Worm (Caenorhabditis elegans) whole organism, late embryonic: ENCODE results near the gene pak-2.

Experiments used
- C08G9.2 ChIP-seq: sonication (generic microtip); optimal IDR thresholded peaks from 2 replicates; lab custom pipeline; 2016; ENCODE audit warnings: mild to moderate bottlenecking, missing genetic modification characterization, moderate library complexity, missing compliant biosample characterization
- C38D4.7 ChIP-seq: fragments of 200-800 bp; sonication (Bioruptor generic); optimal IDR thresholded peaks from 2 replicates; lab custom pipeline; 2018; ENCODE audit warnings: mild to moderate bottlenecking, missing genetic modification characterization, moderate library complexity, missing compliant biosample characterization
- K09A11.1 ChIP-seq: sonication (generic microtip); optimal IDR thresholded peaks from 2 replicates; lab custom pipeline; 2017; ENCODE audit warnings: antibody characterized with exemption, mild to moderate bottlenecking, missing genetic modification characterization, missing compliant biosample characterization; ENCODE audit not compliant: insufficient read depth
- T23F11.4 ChIP-seq: fragments of 200-800 bp; sonication (Bioruptor generic); optimal IDR thresholded peaks from 2 replicates; lab custom pipeline; 2018; ENCODE audit warnings: mild to moderate bottlenecking, missing genetic modification characterization, missing compliant biosample characterization
- Y22D7AL.16 ChIP-seq: sonication (generic microtip); optimal IDR thresholded peaks from 2 replicates; lab custom pipeline; 2016; ENCODE audit warnings: missing genetic modification characterization, missing compliant biosample characterization
- ama-1 ChIP-seq: fragments of 150-350 bp; optimal IDR thresholded peaks from 2 replicates; lab custom pipeline; 2014
- ceh-19 ChIP-seq: fragments of 200-800 bp; sonication (Bioruptor generic); optimal IDR thresholded peaks from 2 replicates; lab custom pipeline; 2018; ENCODE audit warnings: mild to moderate bottlenecking, missing genetic modification characterization, missing compliant biosample characterization
- ceh-2 ChIP-seq: sonication (generic microtip); optimal IDR thresholded peaks from 2 replicates; lab custom pipeline; 2016; ENCODE audit warnings: missing genotype, missing genetic modification characterization, missing compliant biosample characterization
- ceh-22 ChIP-seq: sonication (generic microtip); optimal IDR thresholded peaks from 2 replicates; lab custom pipeline; 2017; ENCODE audit warnings: missing biosample characterization, missing genetic modification characterization
- ceh-30 ChIP-seq: fragments of 150-350 bp; optimal IDR thresholded peaks from 2 replicates; lab custom pipeline; 2014; ENCODE audit warnings: missing biosample characterization, missing genetic modification characterization
- ceh-31 ChIP-seq: sonication (generic microtip); optimal IDR thresholded peaks from 2 replicates; lab custom pipeline; 2016; ENCODE audit warnings: missing genetic modification characterization, missing compliant biosample characterization
- ceh-34 ChIP-seq: sonication (generic microtip); optimal IDR thresholded peaks from 2 replicates; lab custom pipeline; 2016; ENCODE audit warnings: mild to moderate bottlenecking, missing genetic modification characterization, missing compliant biosample characterization
- ceh-6 ChIP-seq: fragments of 200-800 bp; sonication (Bioruptor generic); optimal IDR thresholded peaks from 2 replicates; lab custom pipeline; 2018; ENCODE audit warnings: mild to moderate bottlenecking, missing genetic modification characterization, missing compliant biosample characterization
- ceh-9 ChIP-seq: sonication (generic microtip); optimal IDR thresholded peaks from 2 replicates; lab custom pipeline; 2016; ENCODE audit warnings: mild to moderate bottlenecking, missing genetic modification characterization, inconsistent platforms, missing compliant biosample characterization
- che-1 ChIP-seq: sonication (generic microtip); optimal IDR thresholded peaks from 2 replicates; lab custom pipeline; 2016; ENCODE audit warnings: mild to moderate bottlenecking, missing genetic modification characterization, missing compliant biosample characterization
- dmd-4 ChIP-seq: sonication (generic microtip); optimal IDR thresholded peaks from 2 replicates; lab custom pipeline; 2016; ENCODE audit warnings: borderline replicate concordance, missing genetic modification characterization, missing compliant biosample characterization
- elt-2 ChIP-seq: sonication (generic microtip); optimal IDR thresholded peaks from 2 replicates; lab custom pipeline; 2016; ENCODE audit warnings: missing genetic modification reagents, missing genetic modification characterization, missing compliant biosample characterization
- ets-4 ChIP-seq: sonication (generic microtip); optimal IDR thresholded peaks from 2 replicates; lab custom pipeline; 2016; ENCODE audit warnings: missing genetic modification characterization, missing compliant biosample characterization
- fax-1 ChIP-seq: sonication (generic microtip); optimal IDR thresholded peaks from 2 replicates; lab custom pipeline; 2016; ENCODE audit warnings: missing genotype, missing genetic modification characterization, missing compliant biosample characterization
- fkh-10 ChIP-seq: fragments of 150-350 bp; optimal IDR thresholded peaks from 2 replicates; lab custom pipeline; 2014; ENCODE audit warnings: missing biosample characterization, missing genetic modification reagents, missing genetic modification characterization
- fkh-6 ChIP-seq: sonication (generic microtip); optimal IDR thresholded peaks from 2 replicates; lab custom pipeline; 2016; ENCODE audit warnings: missing genetic modification characterization, missing compliant biosample characterization
- gmeb-2 ChIP-seq: sonication (generic microtip); optimal IDR thresholded peaks from 2 replicates; lab custom pipeline; 2016; ENCODE audit warnings: missing genetic modification characterization, inconsistent platforms, missing compliant biosample characterization
- hlh-13 ChIP-seq: fragments of 200-800 bp; sonication (Bioruptor generic); optimal IDR thresholded peaks from 2 replicates; lab custom pipeline; 2018; ENCODE audit warnings: mild to moderate bottlenecking, missing genetic modification characterization, missing compliant biosample characterization
- hlh-6 ChIP-seq: sonication (generic microtip); optimal IDR thresholded peaks from 2 replicates; lab custom pipeline; 2016; ENCODE audit warnings: missing genotype, missing genetic modification characterization, missing compliant biosample characterization
- lim-6 ChIP-seq: sonication (generic microtip); optimal IDR thresholded peaks from 2 replicates; lab custom pipeline; 2016; ENCODE audit warnings: missing genetic modification characterization, missing compliant biosample characterization
- nhr-11 ChIP-seq: fragments of 150-350 bp; optimal IDR thresholded peaks from 2 replicates; lab custom pipeline; 2014; ENCODE audit warnings: missing biosample characterization, missing genetic modification characterization
- npax-4 ChIP-seq: sonication (generic microtip); optimal IDR thresholded peaks from 2 replicates; lab custom pipeline; 2016; ENCODE audit warnings: missing genetic modification characterization, missing compliant biosample characterization
- pag-3 ChIP-seq: sonication (generic microtip); optimal IDR thresholded peaks from 2 replicates; lab custom pipeline; 2016; ENCODE audit warnings: missing compliant biosample characterization, missing genetic modification characterization, borderline replicate concordance
- pat-9 ChIP-seq: fragments of 200-800 bp; sonication (Bioruptor generic); optimal IDR thresholded peaks from 2 replicates; lab custom pipeline; 2018; ENCODE audit warnings: mild to moderate bottlenecking, missing genetic modification characterization, moderate library complexity, missing compliant biosample characterization
- pha-4 ChIP-seq: fragments of 150-350 bp; optimal IDR thresholded peaks from 2 replicates; lab custom pipeline; 2018; ENCODE audit warnings: missing biosample characterization, missing genetic modification reagents, missing genetic modification characterization
- pros-1 ChIP-seq: fragments of 150-350 bp; optimal IDR thresholded peaks from 2 replicates; lab custom pipeline; 2014; ENCODE audit warnings: missing biosample characterization, missing genetic modification reagents, missing genetic modification characterization
- ref-2 ChIP-seq: sonication (generic microtip); optimal IDR thresholded peaks from 2 replicates; lab custom pipeline; 2016; ENCODE audit warnings: missing genetic modification characterization, missing compliant biosample characterization
- sdc-2 ChIP-seq: sonication (generic microtip); optimal IDR thresholded peaks from 2 replicates; lab custom pipeline; 2016; ENCODE audit warnings: missing genotype, missing genetic modification characterization, missing compliant biosample characterization
- sox-2 ChIP-seq: fragments of 200-800 bp; sonication (Bioruptor generic); IDR thresholded peaks from 2 replicates; pipeline ENCODE4 v1.3.6; 2022; ENCODE audit warnings: missing genetic modification reagents, missing genetic modification characterization, missing compliant biosample characterization
- sox-4 ChIP-seq: sonication (generic microtip); optimal IDR thresholded peaks from 2 replicates; lab custom pipeline; 2017; ENCODE audit warnings: mild to moderate bottlenecking, missing genetic modification characterization, inconsistent platforms, missing compliant biosample characterization
- syd-9 ChIP-seq: sonication (generic microtip); optimal IDR thresholded peaks from 2 replicates; lab custom pipeline; 2016; ENCODE audit warnings: mild to moderate bottlenecking, missing genetic modification characterization, moderate library complexity, missing compliant biosample characterization
- tbx-2 ChIP-seq: sonication (generic microtip); optimal IDR thresholded peaks from 2 replicates; lab custom pipeline; 2016; ENCODE audit warnings: missing genetic modification characterization, missing compliant biosample characterization
- tbx-7 ChIP-seq: sonication (generic microtip); optimal IDR thresholded peaks from 2 replicates; lab custom pipeline; 2016; ENCODE audit warnings: missing genotype, missing genetic modification characterization, missing compliant biosample characterization
- ttx-3 ChIP-seq: sonication (generic microtip); optimal IDR thresholded peaks from 2 replicates; lab custom pipeline; 2016; ENCODE audit warnings: missing genetic modification reagents, missing genetic modification characterization, missing compliant biosample characterization
- unc-3 ChIP-seq, 2 experiments: fragments of 200-800 bp in 1 of 2; sonication (Bioruptor generic) in 1 of 2; sonication (generic microtip) in 1 of 2; conservative IDR thresholded peaks in 1 of 2; optimal IDR thresholded peaks in 1 of 2; 2 replicates each; pipeline versions ENCODE4 v1.3.6 to Lab custom; 2016 to 2022; ENCODE audit warnings: missing compliant biosample characterization in 2 of 2, missing genetic modification characterization in 2 of 2, missing genetic modification reagents in 1 of 2
- unc-42 ChIP-seq: sonication (generic microtip); optimal IDR thresholded peaks from 2 replicates; lab custom pipeline; 2016; ENCODE audit warnings: missing genotype, missing genetic modification characterization, missing compliant biosample characterization
- unc-86 ChIP-seq: sonication (generic microtip); optimal IDR thresholded peaks from 2 replicates; lab custom pipeline; 2016; ENCODE audit warnings: missing genetic modification characterization, missing compliant biosample characterization
- zip-5 ChIP-seq: sonication (generic microtip); optimal IDR thresholded peaks from 2 replicates; lab custom pipeline; 2016; ENCODE audit warnings: missing genetic modification characterization, missing compliant biosample characterization
- ztf-16 ChIP-seq: sonication (generic microtip); optimal IDR thresholded peaks from 2 replicates; lab custom pipeline; 2017; ENCODE audit warnings: missing genetic modification characterization, missing compliant biosample characterization

pak-2 gene

DNA sequence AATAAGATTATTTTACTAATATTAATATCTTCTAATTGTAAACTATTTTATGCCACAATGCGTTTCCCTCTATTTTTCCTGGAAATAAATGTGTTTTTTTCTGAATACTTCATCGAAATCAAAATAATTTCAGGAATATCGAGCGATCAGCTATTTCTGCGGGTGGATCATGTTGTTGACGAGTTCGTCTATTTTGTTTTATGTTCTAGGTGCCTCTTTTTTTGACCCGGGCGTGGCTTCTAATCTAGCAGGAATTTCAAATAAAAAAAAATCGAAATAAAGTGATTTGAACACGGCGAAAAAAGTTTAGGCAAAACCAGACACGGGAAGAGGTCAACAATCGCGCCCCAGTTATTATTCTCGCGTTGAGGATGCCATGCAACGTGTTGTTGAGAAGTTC is 12.7 kb upstream of the pak-2 start, which contains the start of gene T04C12.33:
T04C12.33 (plus strand) TSS at position 301 of the 400 bp plus-strand sequence.
- TF ChIP-seq ceh-9 (tag; lab: Kevin White, UChicago) (no peak), dmd-4 (tag; lab: Kevin White, UChicago) (no peak), sox-4 (no peak), sox-2 (GFP tag; lab: Robert Waterston, UW) (no peak), fkh-10 (GFP tag; lab: Kevin White, UChicago) (no peak), unc-3 (GFP tag; conservative IDR thresholded peaks at IDR 0.05; lab: Robert Waterston, UW) (no peak), unc-3 (tag; optimal IDR thresholded peaks at IDR 0.05; lab: Kevin White, UChicago) (no peak), pat-9 (tag; lab: Kevin White, UChicago) (no peak), ama-1 (lab: Kevin White, UChicago) (no peak), C38D4.7 (GFP tag; lab: Kevin White, UChicago) (no peak)

DNA sequence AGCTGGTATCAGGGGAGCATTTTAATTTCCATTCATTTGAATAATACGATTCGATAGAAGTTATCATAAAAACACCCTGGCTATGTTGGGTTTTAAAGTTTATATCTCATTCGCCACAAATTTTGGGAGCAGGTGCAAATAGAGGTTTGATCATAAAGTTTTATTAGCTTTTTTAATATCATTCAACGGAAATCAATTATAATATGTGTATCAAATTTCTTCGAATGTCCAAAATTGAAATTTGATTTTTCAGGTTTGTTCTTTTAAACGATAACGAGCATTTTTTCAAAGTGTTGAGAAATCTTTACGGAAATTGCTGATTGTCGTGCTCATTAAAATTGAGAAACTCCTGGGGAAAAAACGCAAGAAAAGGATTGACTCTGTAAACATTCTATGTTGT is 9.4 kb upstream of the pak-2 start, which contains the start of gene srh-74:
srh-74 (minus strand) TSS at position 101 of the 400 bp plus-strand sequence.
- TF ChIP-seq unc-86 (tag; lab: Kevin White, UChicago), result no peak
- no peak for TF ChIP-seq unc-42 (tag; lab: Kevin White, UChicago)
- TF ChIP-seq nhr-11, result no peak
- no peak for TF ChIP-seq syd-9 (tag; lab: Kevin White, UChicago)
- no peak for TF ChIP-seq fax-1 (tag; lab: Kevin White, UChicago)
- no peak for TF ChIP-seq npax-4 (tag; lab: Kevin White, UChicago)
- no peak for TF ChIP-seq pag-3 (tag; lab: Kevin White, UChicago)
- TF ChIP-seq fkh-10 (GFP tag; lab: Kevin White, UChicago), result no peak
- no peak for TF ChIP-seq hlh-13 (GFP tag; lab: Kevin White, UChicago)
- TF ChIP-seq unc-3 (GFP tag; conservative IDR thresholded peaks at IDR 0.05; lab: Robert Waterston, UW), result no peak
- TF ChIP-seq unc-3 (tag; optimal IDR thresholded peaks at IDR 0.05; lab: Kevin White, UChicago), result no peak
- no peak for TF ChIP-seq sdc-2
- TF ChIP-seq che-1 (tag; lab: Kevin White, UChicago), result no peak
- TF ChIP-seq zip-5 (tag; lab: Kevin White, UChicago), result no peak
- no peak for TF ChIP-seq ceh-9 (tag; lab: Kevin White, UChicago)
- no peak for TF ChIP-seq Y22D7AL.16 (tag; lab: Kevin White, UChicago)

ce11 chrV:11046730-11047129 is 7.5 kb upstream of the pak-2 start, which contains the start of gene dhs-18:
Gene dhs-18, minus strand, starts transcription at chrV:11046833.
- TF ChIP-seq ceh-2 (tag; lab: Kevin White, UChicago), result no peak
- no peak for TF ChIP-seq K09A11.1 (tag; lab: Kevin White, UChicago)
- TF ChIP-seq unc-86 (tag; lab: Kevin White, UChicago), result no peak
- TF ChIP-seq ceh-6 (GFP tag; lab: Kevin White, UChicago), result no peak
- TF ChIP-seq fkh-6 (tag; lab: Kevin White, UChicago), result no peak

ce11 chrV:11043767-11044166 is 4.5 kb upstream of the pak-2 start, which contains the start of gene C45B11.6:
Gene C45B11.6, plus strand, starts transcription at chrV:11044067.
- TF ChIP-seq syd-9 (tag; lab: Kevin White, UChicago) (no peak), ceh-22 (tag; lab: Kevin White, UChicago) (no peak), C08G9.2 (tag; lab: Kevin White, UChicago) (no peak), hlh-6 (no peak), ztf-16 (tag; lab: Kevin White, UChicago) (no peak), ttx-3 (no peak), sox-4 (no peak), ceh-2 (tag; lab: Kevin White, UChicago) (no peak), elt-2 (tag; lab: Kevin White, UChicago) (no peak)
- TF ChIP-seq, all 69 proteins: peak for 0

DNA sequence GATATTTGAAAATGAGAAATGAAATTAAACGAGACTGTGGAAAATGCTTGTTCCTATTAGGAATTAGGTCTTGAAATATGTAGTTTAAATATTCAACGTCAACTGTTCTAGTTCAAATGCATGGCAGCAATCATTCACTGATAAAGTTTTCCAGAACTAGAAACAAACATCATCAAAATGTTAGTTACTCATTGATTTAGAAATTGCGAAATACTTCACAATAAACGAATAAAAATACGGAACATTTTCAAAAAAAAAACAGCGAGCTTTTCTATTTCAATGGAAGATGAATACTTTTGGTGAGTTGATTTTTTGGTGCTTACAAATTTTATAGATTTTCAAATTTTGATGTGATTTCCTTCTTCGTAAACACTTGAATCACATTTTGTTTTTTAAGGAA is 3.3 kb upstream of the pak-2 start, which contains the start of gene C45B11.2:
C45B11.2 (plus strand) TSS at position 173 of the 400 bp plus-strand sequence.
- no peak for TF ChIP-seq ceh-34 (tag; lab: Kevin White, UChicago)
- no peak for TF ChIP-seq tbx-2 (tag; lab: Kevin White, UChicago)
- TF ChIP-seq gmeb-2 (tag; lab: Kevin White, UChicago), result no peak
- TF ChIP-seq ceh-19 (GFP tag; lab: Kevin White, UChicago), result no peak
- no peak for TF ChIP-seq pros-1 (tag; lab: Kevin White, UChicago)
- TF ChIP-seq ets-4 (tag; lab: Kevin White, UChicago), result no peak
- TF ChIP-seq dmd-4 (tag; lab: Kevin White, UChicago), result no peak
- TF ChIP-seq nhr-11, result no peak
- no peak for TF ChIP-seq K09A11.1 (tag; lab: Kevin White, UChicago)
- no peak for TF ChIP-seq ceh-30 (tag; lab: Kevin White, UChicago)
- no peak for TF ChIP-seq tbx-7 (tag; lab: Kevin White, UChicago)
- no peak for TF ChIP-seq T23F11.4 (GFP tag; lab: Kevin White, UChicago)
- TF ChIP-seq Y22D7AL.16 (tag; lab: Kevin White, UChicago), result no peak
- TF ChIP-seq ceh-31 (tag; lab: Kevin White, UChicago), result no peak
- TF ChIP-seq pha-4 (tag; lab: Kevin White, UChicago), result no peak
- no peak for TF ChIP-seq lim-6 (tag; lab: Kevin White, UChicago)
- no peak for TF ChIP-seq ref-2 (tag; lab: Kevin White, UChicago)
- TF ChIP-seq zip-5 (tag; lab: Kevin White, UChicago), result no peak
